Fruit fly (Drosophila melanogaster) Kc167 (cell line): ENCODE results near the gene CG13409.

Experiments used
- Myc ChIP-seq: fragments of >200 bp; optimal IDR thresholded peaks from 2 replicates; lab custom pipeline; 2017; ENCODE audit warnings: missing external identifiers
- Sin3A ChIP-seq: fragments of >200 bp; optimal IDR thresholded peaks from 2 replicates; lab custom pipeline; 2018; ENCODE audit warnings: missing external identifiers
- h ChIP-seq: fragments of >200 bp; optimal IDR thresholded peaks from 3 replicates; lab custom pipeline; 2018; ENCODE audit warnings: missing external identifiers
- insv ChIP-seq: fragments of >200 bp; optimal IDR thresholded peaks from 3 replicates; lab custom pipeline; 2018; ENCODE audit warnings: missing external identifiers
- psq ChIP-seq: fragments of >200 bp; optimal IDR thresholded peaks from 2 replicates; lab custom pipeline; 2017; ENCODE audit warnings: missing external identifiers
- ttk ChIP-seq: sonication (Bioruptor generic); optimal IDR thresholded peaks from 2 replicates; lab custom pipeline; 2017; ENCODE audit warnings: missing external identifiers

Gene CG13409

DNA sequence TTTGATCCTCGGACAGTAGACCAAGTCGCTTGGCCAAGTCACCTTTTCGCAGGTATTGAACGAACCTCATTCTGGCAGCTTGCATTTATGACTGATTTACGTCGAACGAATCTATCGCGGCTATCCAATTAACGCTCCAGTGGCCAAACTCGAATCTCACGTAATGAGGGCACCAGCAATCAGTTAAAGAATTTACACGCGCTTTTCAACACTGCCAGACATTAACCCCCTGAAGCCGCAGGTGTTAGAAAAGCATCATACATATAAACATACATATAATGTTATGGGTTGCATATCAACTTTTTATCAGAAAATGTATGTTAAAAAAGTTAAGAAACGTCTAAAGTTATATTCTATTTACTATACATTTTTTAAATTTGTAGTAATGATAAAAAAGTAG lies 6.4 kb downstream of the CG13409 start, which contains the start of gene CG6028:
Gene CG6028, minus strand, starts transcription at position 187 of the 400 bp plus-strand sequence.
- TF ChIP-seq ttk (no peak), insv (no peak), Sin3A (lab: Kevin White, UChicago) (no peak), Myc (lab: Kevin White, UChicago) (no peak)

DNA sequence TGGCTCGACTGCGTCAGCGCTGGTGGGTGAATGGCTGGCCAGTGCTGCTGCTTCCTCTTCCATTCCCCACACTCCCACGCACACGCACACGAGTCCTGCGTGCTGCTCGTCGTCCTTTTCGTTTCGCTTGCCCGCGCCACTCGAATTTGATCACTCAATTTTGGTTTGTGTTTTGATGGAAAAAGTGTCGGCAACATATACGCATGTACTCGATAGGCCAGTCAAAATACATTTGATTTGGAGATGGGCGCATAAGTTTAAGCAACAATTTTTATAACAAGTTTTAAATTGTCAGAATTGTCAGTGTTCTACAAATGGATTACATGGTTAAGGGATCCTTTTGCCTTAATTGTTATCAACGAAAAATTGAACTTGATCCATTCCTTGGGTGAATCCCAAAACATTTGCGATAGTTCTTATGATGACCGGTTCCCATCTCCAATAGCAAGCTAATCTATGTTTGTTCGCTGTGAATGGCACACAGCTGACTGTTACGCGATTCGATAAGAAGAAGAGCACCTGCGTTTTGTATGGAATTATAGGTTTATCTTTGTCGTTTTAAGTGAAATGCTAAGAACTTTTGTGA lies 8.6 kb downstream of the CG13409 start, which contains the start of the genes Mitofilin and mRpL35:
Gene Mitofilin, minus strand, starts transcription at position 295 of the 586 bp plus-strand sequence.
Gene mRpL35, plus strand, starts transcription at position 487 of the 586 bp plus-strand sequence.
- no peak for TF ChIP-seq Myc (lab: Kevin White, UChicago)
- no peak for TF ChIP-seq insv
- no peak for TF ChIP-seq Sin3A (lab: Kevin White, UChicago)
- no peak for TF ChIP-seq ttk
- TF ChIP-seq psq, result no peak

DNA sequence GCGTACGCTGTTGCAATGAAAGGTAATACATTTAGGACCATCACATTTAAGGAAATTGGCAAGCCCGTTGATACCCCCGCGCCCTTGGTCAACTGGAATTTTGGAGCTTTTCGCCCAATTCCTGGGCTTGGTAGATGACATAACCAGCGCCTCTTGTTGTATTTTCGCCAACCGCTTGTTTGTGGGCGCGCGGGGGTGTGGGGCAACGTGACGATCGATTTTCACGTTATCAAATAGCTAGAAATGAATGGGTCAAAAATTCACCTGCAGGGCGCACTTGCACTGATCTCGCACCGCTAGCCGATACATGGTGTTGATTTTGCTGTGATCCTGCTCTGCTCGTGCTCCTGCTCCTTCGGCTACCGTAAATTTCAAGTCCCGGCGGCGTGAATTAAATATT lies 9.1 kb downstream of the CG13409 start:
- TF ChIP-seq Sin3A (lab: Kevin White, UChicago), result no peak
- TF ChIP-seq h, result no peak
- no peak for TF ChIP-seq psq
- TF ChIP-seq ttk, result no peak
- TF ChIP-seq insv, result no peak
- no peak for TF ChIP-seq Myc (lab: Kevin White, UChicago)

DNA sequence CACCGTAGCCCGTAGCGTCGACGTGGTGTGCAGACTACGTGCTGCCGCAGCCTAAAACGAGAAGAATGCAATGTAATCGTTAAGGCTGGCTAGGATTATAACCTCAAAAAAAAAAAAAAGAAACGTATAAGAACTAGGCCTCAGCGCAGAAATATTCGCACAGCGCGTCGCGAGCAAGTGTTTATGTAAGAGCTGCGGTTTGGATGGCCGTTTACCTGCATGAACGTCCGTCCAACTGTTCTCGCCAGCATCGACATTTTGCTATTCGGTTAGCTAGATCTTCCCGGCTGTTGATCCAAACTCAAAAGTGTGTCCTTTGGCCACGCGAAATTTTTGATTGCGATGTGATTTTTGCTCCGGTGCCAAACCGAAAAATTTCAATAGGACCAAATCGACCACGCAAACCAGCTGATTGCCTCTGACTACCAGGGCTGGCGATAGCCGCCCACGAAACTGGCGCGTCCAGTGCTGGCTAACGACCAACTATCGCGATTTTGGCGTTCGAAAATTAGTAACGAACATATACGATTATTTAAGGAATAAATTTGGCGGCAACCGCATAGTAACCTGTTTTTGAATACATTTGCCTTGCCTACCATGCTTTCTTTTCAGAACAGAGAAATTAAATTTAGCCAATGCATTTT lies 12.8 kb downstream of the CG13409 start, which contains the start of gene Idh3b:
Gene Idh3b, minus strand, starts transcription at position 606 of the 644 bp plus-strand sequence.
- TF ChIP-seq h (no peak), Sin3A (lab: Kevin White, UChicago) (no peak), Myc (lab: Kevin White, UChicago) (no peak), insv (no peak), ttk (no peak), psq (no peak)

- TF ChIP-seq ttk (no peak), Sin3A (lab: Kevin White, UChicago) (no peak), psq (no peak), h (no peak), insv (no peak), Myc (lab: Kevin White, UChicago) (no peak)
These were observed 17.3 kb downstream of the CG13409 start, which contains the start of gene Theg for dm6 chr3R:22014397-22014796. Gene Theg, plus strand, starts transcription at chr3R:22014697.

dm6 chr3R:22003508-22003907 lies 28.2 kb downstream of the CG13409 start:
- TF ChIP-seq Sin3A (lab: Kevin White, UChicago), result no peak
- no peak for TF ChIP-seq insv
- no peak for TF ChIP-seq h
- no peak for TF ChIP-seq psq
- TF ChIP-seq Myc (lab: Kevin White, UChicago), result no peak
- no peak for TF ChIP-seq ttk

DNA sequence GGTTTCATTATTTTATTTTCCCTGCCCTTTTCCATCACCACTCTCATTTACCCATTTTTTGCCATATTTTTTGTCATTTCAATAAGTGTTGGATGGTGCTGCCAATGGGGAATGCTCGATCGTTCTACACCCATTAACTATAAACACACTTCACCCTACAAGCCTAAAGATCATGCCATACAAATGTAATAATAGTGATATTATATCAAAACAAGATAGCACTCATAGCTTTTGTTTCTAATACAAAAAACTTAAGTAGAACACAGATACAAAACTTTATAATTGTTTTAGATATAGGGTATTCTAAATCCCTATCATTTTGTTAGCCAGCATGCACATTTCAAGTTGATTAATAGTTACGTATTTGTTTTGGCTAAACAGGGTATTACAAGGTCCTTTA lies 32.1 kb downstream of the CG13409 start:
- TF ChIP-seq insv, result no peak

- no peak for TF ChIP-seq h
- TF ChIP-seq insv, result no peak
- TF ChIP-seq ttk, result no peak
- no peak for TF ChIP-seq psq
- TF ChIP-seq Sin3A (lab: Kevin White, UChicago), result no peak
- TF ChIP-seq Myc (lab: Kevin White, UChicago), result no peak
These were observed 32.8 kb downstream of the CG13409 start for dm6 chr3R:21998877-21999276.

DNA sequence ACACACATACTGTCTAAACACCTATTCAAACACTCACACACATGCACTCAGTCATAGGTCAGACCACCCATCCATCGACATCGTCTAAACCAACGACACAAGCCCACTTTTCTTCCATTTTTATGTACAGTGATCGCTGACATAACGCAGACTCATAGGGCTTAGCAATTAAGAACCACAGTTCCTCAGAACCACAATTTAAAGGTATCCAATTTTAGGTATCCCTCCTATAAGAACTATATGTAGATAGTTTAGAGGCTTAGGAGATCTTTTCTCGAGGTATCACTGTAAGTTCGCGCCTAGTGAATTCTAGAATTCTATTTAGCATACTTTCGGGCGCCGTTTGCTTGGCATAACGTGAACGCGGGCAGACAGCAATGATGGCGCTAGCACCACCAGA lies 38.8 kb downstream of the CG13409 start:
- TF ChIP-seq insv (no peak), Myc (lab: Kevin White, UChicago) (no peak)

DNA sequence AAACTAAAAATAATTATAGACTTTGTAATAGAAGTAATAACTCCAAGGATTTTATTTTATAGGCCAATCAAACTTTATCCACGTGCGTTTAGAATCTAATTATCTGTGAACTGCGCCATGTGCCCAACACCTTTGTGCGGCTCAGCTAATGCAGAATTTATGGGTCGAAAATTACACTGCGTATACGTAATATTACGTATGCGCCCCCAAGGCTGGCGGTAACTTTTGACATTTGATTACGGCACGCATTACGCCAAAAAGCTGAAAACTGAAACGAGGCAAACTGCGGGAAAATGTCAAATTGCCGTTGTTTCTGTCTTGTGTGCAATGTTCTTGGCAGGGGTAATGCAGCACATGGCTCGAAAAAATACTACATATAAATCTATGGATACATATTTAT lies 40.1 kb downstream of the CG13409 start:
- TF ChIP-seq Sin3A (lab: Kevin White, UChicago), result no peak
- no peak for TF ChIP-seq psq
- TF ChIP-seq ttk, result no peak
- no peak for TF ChIP-seq Myc (lab: Kevin White, UChicago)
- no peak for TF ChIP-seq insv
- no peak for TF ChIP-seq h

- TF ChIP-seq ttk (no peak), insv (no peak), Sin3A (lab: Kevin White, UChicago) (no peak), Myc (lab: Kevin White, UChicago) (no peak), psq (no peak), h (no peak)
These were observed 41.9 kb downstream of the CG13409 start for dm6 chr3R:21989770-21990169.

- TF ChIP-seq psq, result no peak
- no peak for TF ChIP-seq insv
- TF ChIP-seq ttk, result no peak
- TF ChIP-seq Myc (lab: Kevin White, UChicago), result no peak
- no peak for TF ChIP-seq Sin3A (lab: Kevin White, UChicago)
- TF ChIP-seq h, result no peak
These were observed 44.2 kb downstream of the CG13409 start for dm6 chr3R:21987546-21987945.
